Worm (Caenorhabditis elegans): ENCODE measurements around the gene cul-1.

cul-1 gene

DNA sequence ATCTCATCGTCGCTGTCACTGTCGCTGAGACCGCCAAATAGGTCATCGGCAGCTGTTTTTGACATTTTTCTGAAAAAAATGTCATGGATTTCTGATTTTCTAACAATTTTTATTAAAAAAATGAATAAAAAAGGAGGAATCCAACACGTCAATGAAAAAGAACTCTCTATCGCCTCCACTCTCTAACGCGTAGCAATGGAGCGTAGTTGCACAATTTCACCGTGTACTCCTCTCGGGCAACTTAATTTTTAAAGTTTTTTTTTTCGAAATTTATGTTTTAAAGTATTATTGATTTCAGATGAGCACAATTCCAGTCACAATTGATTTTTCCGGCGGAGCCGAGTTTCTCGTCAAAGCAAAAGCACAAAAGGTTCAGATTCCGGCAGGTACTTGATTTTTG lies 34.1 kb downstream of the cul-1 start, which contains the start of the genes taf-11.3 and urm-1:
Gene taf-11.3 (minus strand): TSS at position 69 of the 400 bp plus-strand sequence.
Gene urm-1 (plus strand): TSS at position 299 of the 400 bp plus-strand sequence.
- TF ChIP-seq ceh-63 (GFP tag; optimal IDR thresholded peaks at IDR 0.05) (no peak), tlp-1 (tag; optimal IDR thresholded peaks at IDR 0.05) (no peak), nhr-84 (tag; optimal IDR thresholded peaks at IDR 0.05) (no peak), C34B4.2 (tag; optimal IDR thresholded peaks at IDR 0.05) (no peak), nhr-20 (tag; optimal IDR thresholded peaks at IDR 0.05) (peak; percentile 84), unc-98 (GFP tag; IDR thresholded peaks at IDR 0.05) (no peak), ama-1 (optimal IDR thresholded peaks at IDR 0.05) (no peak), jun-1 (tag; optimal IDR thresholded peaks at IDR 0.05) (no peak), ztf-11 (tag; optimal IDR thresholded peaks at IDR 0.05) (peak in 1 of 2 experiments; percentile 67), grh-1 (GFP tag; IDR thresholded peaks at IDR 0.05) (no peak), ztf-4 (tag; optimal IDR thresholded peaks at IDR 0.05) (peak; percentile 15), ets-5 (GFP tag; IDR thresholded peaks at IDR 0.05) (no peak), hpl-2 (GFP tag; optimal IDR thresholded peaks at IDR 0.05) (no peak), mep-1 (tag; optimal IDR thresholded peaks at IDR 0.05) (peak; percentile 88), Y116A8C.19 (tag; optimal IDR thresholded peaks at IDR 0.05; ENCODE audit: borderline replicate concordance) (no peak), unc-86 (tag; optimal IDR thresholded peaks at IDR 0.05) (peak; percentile 70), mdl-1 (tag; optimal IDR thresholded peaks at IDR 0.05) (peak in 1 of 2 experiments; percentile 17), zag-1 (tag; optimal IDR thresholded peaks at IDR 0.05) (no peak), efl-1 (optimal IDR thresholded peaks at IDR 0.05) (peak; percentile 80 to 86), efl-1 (GFP tag; optimal IDR thresholded peaks at IDR 0.05 in 1 of 2) (peak; percentile 82 to 97), egl-27 (tag; optimal IDR thresholded peaks at IDR 0.05) (no peak), blmp-1 (tag; optimal IDR thresholded peaks at IDR 0.05) (peak; percentile 84), dsc-1 (tag; optimal IDR thresholded peaks at IDR 0.05) (peak; percentile 80), isw-1 (GFP tag; IDR thresholded peaks at IDR 0.05) (peak; percentile 54), mab-9 (GFP tag; IDR thresholded peaks at IDR 0.05) (no peak), nhr-28 (tag; optimal IDR thresholded peaks at IDR 0.05) (no peak), fkh-8 (tag; optimal IDR thresholded peaks at IDR 0.05) (peak; percentile 82), unc-30 (tag; optimal IDR thresholded peaks at IDR 0.05) (no peak), nhr-85 (tag) (peak; percentile 81), lin-15B (tag; optimal IDR thresholded peaks at IDR 0.05) (peak; percentile 88), fos-1 (tag; optimal IDR thresholded peaks at IDR 0.05) (peak; percentile 39), sox-4 (tag; optimal IDR thresholded peaks at IDR 0.05) (peak; percentile 64), tbx-2 (tag; optimal IDR thresholded peaks at IDR 0.05) (peak; percentile 84), hlh-4 (tag; optimal IDR thresholded peaks at IDR 0.05) (no peak), aha-1 (tag; optimal IDR thresholded peaks at IDR 0.05) (no peak), elt-2 (tag; optimal IDR thresholded peaks at IDR 0.05) (no peak), nhr-12 (tag; optimal IDR thresholded peaks at IDR 0.05) (no peak), dpl-1 (GFP tag; optimal IDR thresholded peaks at IDR 0.05) (peak; percentile 76 to 83 (median 80)), nhr-71 (tag; optimal IDR thresholded peaks at IDR 0.05) (peak; percentile 88), ceh-90 (tag; optimal IDR thresholded peaks at IDR 0.05) (no peak), skn-1 (tag; optimal IDR thresholded peaks at IDR 0.05) (peak; percentile 78), nhr-11 (tag; optimal IDR thresholded peaks at IDR 0.05) (no peak), sptf-1 (tag; optimal IDR thresholded peaks at IDR 0.05) (no peak), alr-1 (tag; optimal IDR thresholded peaks at IDR 0.05; ENCODE audit: borderline replicate concordance) (no peak), ceh-82 (tag; optimal IDR thresholded peaks at IDR 0.05) (peak; percentile 84 to 90 (median 87)), egl-13 (tag; optimal IDR thresholded peaks at IDR 0.05) (peak; percentile 60), nhr-237 (tag; optimal IDR thresholded peaks at IDR 0.05) (peak; percentile 32), lin-39 (tag; optimal IDR thresholded peaks at IDR 0.05) (no peak), C16A3.4 (tag; optimal IDR thresholded peaks at IDR 0.05) (peak; percentile 89), sup-37 (GFP tag; optimal IDR thresholded peaks at IDR 0.05) (no peak), lin-35 (GFP tag; optimal IDR thresholded peaks at IDR 0.05) (peak; percentile 84 to 88), snu-23 (GFP tag; optimal IDR thresholded peaks at IDR 0.05) (peak; percentile 93), ceh-88 (GFP tag; IDR thresholded peaks at IDR 0.05) (no peak), aly-2 (tag; optimal IDR thresholded peaks at IDR 0.05) (peak; percentile 1), pqm-1 (tag; optimal IDR thresholded peaks at IDR 0.05) (no peak)
